Worm (Caenorhabditis elegans) whole organism, late embryonic: ENCODE results near the gene ztf-22.

Experiments used
- K02D7.2 ChIP-seq: sonication (generic microtip); optimal IDR thresholded peaks from 2 replicates; lab custom pipeline; 2017; ENCODE audit warnings: mild to moderate bottlenecking, missing genetic modification characterization, missing compliant biosample characterization
- K09A11.1 ChIP-seq: sonication (generic microtip); optimal IDR thresholded peaks from 2 replicates; lab custom pipeline; 2017; ENCODE audit warnings: antibody characterized with exemption, mild to moderate bottlenecking, missing genetic modification characterization, missing compliant biosample characterization; ENCODE audit not compliant: insufficient read depth
- ahr-1 ChIP-seq: sonication (generic microtip); optimal IDR thresholded peaks from 2 replicates; lab custom pipeline; 2016; ENCODE audit warnings: missing genetic modification characterization, missing compliant biosample characterization
- ama-1 ChIP-seq: fragments of 150-350 bp; optimal IDR thresholded peaks from 2 replicates; lab custom pipeline; 2014
- ceh-24 ChIP-seq: sonication (generic microtip); optimal IDR thresholded peaks from 2 replicates; lab custom pipeline; 2016; ENCODE audit warnings: mild to moderate bottlenecking, missing genetic modification characterization, missing compliant biosample characterization
- ceh-30 ChIP-seq: fragments of 150-350 bp; optimal IDR thresholded peaks from 2 replicates; lab custom pipeline; 2014; ENCODE audit warnings: missing biosample characterization, missing genetic modification characterization
- ceh-31 ChIP-seq: sonication (generic microtip); optimal IDR thresholded peaks from 2 replicates; lab custom pipeline; 2016; ENCODE audit warnings: missing genetic modification characterization, missing compliant biosample characterization
- ceh-9 ChIP-seq: sonication (generic microtip); optimal IDR thresholded peaks from 2 replicates; lab custom pipeline; 2016; ENCODE audit warnings: mild to moderate bottlenecking, missing genetic modification characterization, inconsistent platforms, missing compliant biosample characterization
- che-1 ChIP-seq: sonication (generic microtip); optimal IDR thresholded peaks from 2 replicates; lab custom pipeline; 2016; ENCODE audit warnings: mild to moderate bottlenecking, missing genetic modification characterization, missing compliant biosample characterization
- dve-1 ChIP-seq: sonication (generic microtip); optimal IDR thresholded peaks from 2 replicates; lab custom pipeline; 2017; ENCODE audit warnings: antibody characterized with exemption, mild to moderate bottlenecking, missing genetic modification characterization, missing compliant biosample characterization
- elt-4 ChIP-seq: sonication (generic microtip); optimal IDR thresholded peaks from 2 replicates; lab custom pipeline; 2016; ENCODE audit warnings: missing genetic modification characterization, missing compliant biosample characterization
- ets-4 ChIP-seq: sonication (generic microtip); optimal IDR thresholded peaks from 2 replicates; lab custom pipeline; 2016; ENCODE audit warnings: missing genetic modification characterization, missing compliant biosample characterization
- eyg-1 ChIP-seq: sonication (generic microtip); optimal IDR thresholded peaks from 2 replicates; lab custom pipeline; 2016; ENCODE audit warnings: missing genotype, missing genetic modification characterization, missing compliant biosample characterization
- fkh-6 ChIP-seq: sonication (generic microtip); optimal IDR thresholded peaks from 2 replicates; lab custom pipeline; 2016; ENCODE audit warnings: missing genetic modification characterization, missing compliant biosample characterization
- hlh-15 ChIP-seq: sonication (generic microtip); optimal IDR thresholded peaks from 2 replicates; lab custom pipeline; 2016; ENCODE audit warnings: missing genetic modification characterization, missing compliant biosample characterization
- hlh-30 ChIP-seq: sonication (generic microtip); optimal IDR thresholded peaks from 2 replicates; lab custom pipeline; 2017; ENCODE audit warnings: antibody characterized with exemption, missing genetic modification characterization, missing compliant biosample characterization; ENCODE audit not compliant: insufficient read depth
- lim-6 ChIP-seq: sonication (generic microtip); optimal IDR thresholded peaks from 2 replicates; lab custom pipeline; 2016; ENCODE audit warnings: missing genetic modification characterization, missing compliant biosample characterization
- lin-11 ChIP-seq: fragments of 200-800 bp; sonication (Bioruptor generic); optimal IDR thresholded peaks from 2 replicates; lab custom pipeline; 2018; ENCODE audit warnings: mild to moderate bottlenecking, missing genetic modification characterization, missing compliant biosample characterization
- mec-3 ChIP-seq: sonication (generic microtip); optimal IDR thresholded peaks from 2 replicates; lab custom pipeline; 2016; ENCODE audit warnings: borderline replicate concordance, missing genetic modification characterization, missing compliant biosample characterization
- npax-4 ChIP-seq: sonication (generic microtip); optimal IDR thresholded peaks from 2 replicates; lab custom pipeline; 2016; ENCODE audit warnings: missing genetic modification characterization, missing compliant biosample characterization
- odd-2 ChIP-seq: sonication (generic microtip); optimal IDR thresholded peaks from 2 replicates; lab custom pipeline; 2017; ENCODE audit warnings: antibody characterized with exemption, mild to moderate bottlenecking, missing genetic modification characterization, missing compliant biosample characterization
- pag-3 ChIP-seq: sonication (generic microtip); optimal IDR thresholded peaks from 2 replicates; lab custom pipeline; 2016; ENCODE audit warnings: missing compliant biosample characterization, missing genetic modification characterization, borderline replicate concordance
- pat-9 ChIP-seq: fragments of 200-800 bp; sonication (Bioruptor generic); optimal IDR thresholded peaks from 2 replicates; lab custom pipeline; 2018; ENCODE audit warnings: mild to moderate bottlenecking, missing genetic modification characterization, moderate library complexity, missing compliant biosample characterization
- pax-1 ChIP-seq: fragments of 150-350 bp; optimal IDR thresholded peaks from 2 replicates; lab custom pipeline; 2014; ENCODE audit warnings: missing biosample characterization, missing genetic modification characterization
- pha-2 ChIP-seq: sonication (generic microtip); optimal IDR thresholded peaks from 2 replicates; lab custom pipeline; 2017; ENCODE audit warnings: mild to moderate bottlenecking, missing genetic modification characterization, missing compliant biosample characterization
- pqm-1 ChIP-seq: sonication (generic microtip); optimal IDR thresholded peaks from 2 replicates; lab custom pipeline; 2016; ENCODE audit warnings: missing genetic modification characterization, missing compliant biosample characterization
- ref-2 ChIP-seq: sonication (generic microtip); optimal IDR thresholded peaks from 2 replicates; lab custom pipeline; 2016; ENCODE audit warnings: missing genetic modification characterization, missing compliant biosample characterization
- sdc-2 ChIP-seq: sonication (generic microtip); optimal IDR thresholded peaks from 2 replicates; lab custom pipeline; 2016; ENCODE audit warnings: missing genotype, missing genetic modification characterization, missing compliant biosample characterization
- sox-2 ChIP-seq: fragments of 200-800 bp; sonication (Bioruptor generic); IDR thresholded peaks from 2 replicates; pipeline ENCODE4 v1.3.6; 2022; ENCODE audit warnings: missing genetic modification reagents, missing genetic modification characterization, missing compliant biosample characterization
- tbx-7 ChIP-seq: sonication (generic microtip); optimal IDR thresholded peaks from 2 replicates; lab custom pipeline; 2016; ENCODE audit warnings: missing genotype, missing genetic modification characterization, missing compliant biosample characterization
- ttx-3 ChIP-seq: sonication (generic microtip); optimal IDR thresholded peaks from 2 replicates; lab custom pipeline; 2016; ENCODE audit warnings: missing genetic modification reagents, missing genetic modification characterization, missing compliant biosample characterization
- unc-3 ChIP-seq, 2 experiments: fragments of 200-800 bp in 1 of 2; sonication (Bioruptor generic) in 1 of 2; sonication (generic microtip) in 1 of 2; conservative IDR thresholded peaks in 1 of 2; optimal IDR thresholded peaks in 1 of 2; 2 replicates each; pipeline versions ENCODE4 v1.3.6 to Lab custom; 2016 to 2022; ENCODE audit warnings: missing compliant biosample characterization in 2 of 2, missing genetic modification characterization in 2 of 2, missing genetic modification reagents in 1 of 2
- unc-42 ChIP-seq: sonication (generic microtip); optimal IDR thresholded peaks from 2 replicates; lab custom pipeline; 2016; ENCODE audit warnings: missing genotype, missing genetic modification characterization, missing compliant biosample characterization

The ztf-22 gene

DNA sequence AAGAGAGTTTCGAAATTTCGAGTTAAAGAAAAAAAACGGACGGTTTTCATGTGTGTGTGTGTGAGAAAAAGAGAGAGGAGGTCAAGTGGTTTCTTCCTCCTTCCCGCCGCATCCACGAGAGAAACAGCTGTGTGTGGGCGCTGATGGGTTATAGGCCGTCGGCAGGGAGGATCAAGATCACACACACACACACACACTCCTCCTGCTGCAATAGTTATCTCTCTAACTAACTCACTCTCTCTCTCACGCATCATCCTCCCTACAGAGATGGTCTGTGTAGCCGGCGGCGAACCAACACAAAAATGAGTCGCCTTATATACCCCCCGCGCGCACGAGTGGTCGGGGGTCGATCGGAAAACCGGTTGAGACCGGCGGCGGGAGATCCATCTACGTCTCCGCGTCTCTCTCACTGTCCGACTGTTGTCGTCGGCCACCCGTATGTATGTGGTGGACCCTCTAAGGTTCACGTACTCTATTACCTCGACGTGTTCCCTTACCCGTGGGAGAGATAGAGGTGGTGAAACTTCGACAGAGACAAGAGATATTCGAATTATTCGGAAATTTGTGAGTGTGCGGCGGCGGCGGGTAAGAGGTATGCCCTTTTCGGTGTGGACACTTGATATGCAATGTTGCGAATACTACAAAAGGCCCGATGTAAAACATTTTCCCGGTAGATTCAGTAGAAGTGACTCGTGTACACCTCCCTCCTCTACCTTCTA is 5.9 kb upstream of the ztf-22 start (continued):
- TF ChIP-seq sdc-2 (tag; lab: Kevin White, UChicago): no peak
- TF ChIP-seq ttx-3 (tag; lab: Kevin White, UChicago): no peak
- peak; percentile 43 for TF ChIP-seq pha-2 (tag; lab: Kevin White, UChicago)
- TF ChIP-seq ceh-9 (tag; lab: Kevin White, UChicago): no peak
- no peak for TF ChIP-seq tbx-7 (tag; lab: Kevin White, UChicago)
- peak; percentile 58 for TF ChIP-seq K09A11.1
- no peak for TF ChIP-seq unc-42 (tag; lab: Kevin White, UChicago)
- no peak for TF ChIP-seq ceh-24 (tag; lab: Kevin White, UChicago)
- TF ChIP-seq lim-6 (tag; lab: Kevin White, UChicago): no peak
- TF ChIP-seq mec-3 (tag; lab: Kevin White, UChicago): no peak
- TF ChIP-seq ceh-30 (tag; lab: Kevin White, UChicago): no peak
- no peak for TF ChIP-seq pax-1
- no peak for TF ChIP-seq che-1 (tag; lab: Kevin White, UChicago)
- TF ChIP-seq dve-1 (tag; lab: Kevin White, UChicago): peak; percentile 48
- TF ChIP-seq ref-2: peak; percentile 84
- peak; percentile 37 for TF ChIP-seq ets-4 (tag; lab: Kevin White, UChicago)
- TF ChIP-seq ama-1 (lab: Kevin White, UChicago): no peak

DNA sequence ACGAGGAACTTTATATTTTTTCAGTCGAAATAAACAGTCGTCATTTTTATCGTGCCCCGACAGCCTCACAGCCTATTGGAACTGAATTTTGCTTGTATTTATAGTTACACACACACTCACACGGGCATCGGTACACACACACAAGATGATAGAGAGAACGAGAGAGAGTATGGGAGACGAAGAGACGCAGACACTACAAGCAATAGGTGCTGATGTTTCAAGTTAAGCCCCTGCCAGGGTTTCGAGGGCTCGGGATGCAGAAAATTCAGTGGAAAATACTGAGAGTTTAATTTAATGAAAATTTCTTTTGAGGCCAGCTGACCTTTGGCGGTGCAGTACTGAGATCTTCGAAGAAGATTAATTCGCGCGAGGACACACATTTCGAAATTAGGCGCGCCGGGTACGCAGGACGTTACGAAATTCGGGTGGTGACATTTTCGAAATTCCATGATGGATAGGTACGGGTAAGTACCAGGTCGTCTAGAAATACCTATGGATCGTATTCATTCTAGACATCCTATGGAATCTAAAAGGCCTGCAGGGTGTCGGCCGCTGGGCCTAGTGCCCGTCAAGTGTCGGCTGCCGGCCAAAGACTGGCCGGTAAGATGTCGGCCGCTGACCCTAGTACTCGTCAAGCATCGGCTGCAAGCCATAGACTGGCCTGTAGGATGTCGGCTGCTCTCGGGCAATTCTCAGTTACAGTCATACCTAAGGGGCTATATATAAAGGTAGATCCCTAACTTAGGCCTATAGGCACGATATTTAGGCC is 5.1 kb upstream of the ztf-22 start:
- TF ChIP-seq ceh-24 (tag; lab: Kevin White, UChicago) (no peak), K02D7.2 (tag; lab: Kevin White, UChicago) (no peak), hlh-15 (no peak), unc-42 (tag; lab: Kevin White, UChicago) (no peak), npax-4 (tag; lab: Kevin White, UChicago) (no peak), pag-3 (tag; lab: Kevin White, UChicago) (no peak), ceh-31 (tag; lab: Kevin White, UChicago) (no peak), unc-3 (GFP tag; conservative IDR thresholded peaks at IDR 0.05; lab: Robert Waterston, UW) (no peak), unc-3 (tag; optimal IDR thresholded peaks at IDR 0.05; lab: Kevin White, UChicago) (no peak), sox-2 (GFP tag; lab: Robert Waterston, UW) (no peak), pqm-1 (no peak), eyg-1 (tag; lab: Kevin White, UChicago) (no peak), ama-1 (lab: Kevin White, UChicago) (no peak), elt-4 (tag; lab: Kevin White, UChicago) (no peak), pat-9 (tag; lab: Kevin White, UChicago) (no peak), lin-11 (tag; lab: Kevin White, UChicago) (no peak), K09A11.1 (no peak)

DNA sequence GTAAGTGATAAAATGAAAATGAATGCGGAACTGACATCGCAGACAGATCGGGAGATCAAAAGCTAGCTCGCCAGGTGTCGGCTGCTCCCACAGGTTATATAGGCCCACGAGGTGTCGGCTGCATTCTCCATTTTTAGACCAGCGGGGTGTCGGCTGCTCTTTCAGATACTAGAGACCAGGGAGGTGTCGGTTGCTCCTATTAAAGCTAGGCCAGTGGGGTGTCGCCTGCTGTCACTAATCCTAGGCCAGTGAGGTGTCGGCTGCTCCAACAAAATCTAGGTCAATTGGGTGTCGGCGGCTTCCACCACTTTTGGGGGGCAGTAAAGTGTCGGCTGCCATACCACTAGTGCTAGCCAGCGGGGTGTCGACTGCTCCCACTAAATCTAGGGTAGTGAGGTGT is 4.3 kb upstream of the ztf-22 start:
- TF ChIP-seq odd-2 (no peak), fkh-6 (tag; lab: Kevin White, UChicago) (no peak), hlh-30 (tag; lab: Kevin White, UChicago) (no peak), lin-11 (tag; lab: Kevin White, UChicago) (no peak), ahr-1 (no peak)

DNA sequence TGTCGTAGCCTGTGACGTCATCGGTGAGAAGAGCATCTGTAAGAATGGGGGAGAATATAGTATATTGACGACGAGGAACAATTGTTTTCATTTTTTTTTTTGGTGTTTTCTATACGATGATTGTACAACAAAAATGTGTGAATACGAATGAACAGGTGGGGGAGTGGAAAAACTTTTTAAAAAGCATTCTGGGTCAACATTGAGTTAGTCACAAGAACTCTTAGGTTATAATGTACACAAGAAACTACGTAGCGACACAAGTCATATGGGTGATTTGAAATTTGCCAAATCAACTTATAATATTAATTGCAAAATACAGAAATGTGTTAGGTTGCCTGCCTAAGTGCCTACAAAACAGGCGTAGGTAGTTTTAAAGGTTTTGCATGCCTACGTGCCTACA is 1.5 kb downstream of the ztf-22 start:
- TF ChIP-seq ttx-3 (tag; lab: Kevin White, UChicago): no peak
- no peak for TF ChIP-seq lim-6 (tag; lab: Kevin White, UChicago)
